Worm (Caenorhabditis elegans) whole organism, L2 larva: ENCODE measurements around the gene ctsa-4.1.
A peak's percentile ranks its signal among the peaks of the same experiment; 100 is the strongest.

Experiments
- C34F6.9 ChIP-seq: fragments of 150-350 bp; optimal IDR thresholded peaks from 2 replicates; lab custom pipeline; 2014; ENCODE audit warnings: missing biosample characterization, missing genetic modification characterization
- F13H6.1 ChIP-seq: sonication (generic microtip); optimal IDR thresholded peaks from 2 replicates; lab custom pipeline; 2016; ENCODE audit warnings: missing genetic modification characterization, missing compliant biosample characterization
- R02D3.7 ChIP-seq: fragments of 150-350 bp; optimal IDR thresholded peaks from 2 replicates; lab custom pipeline; 2014; ENCODE audit warnings: missing biosample characterization, missing genetic modification characterization
- Y55F3AM.14 ChIP-seq: fragments of 200-800 bp; sonication (Bioruptor generic); optimal IDR thresholded peaks from 2 replicates; lab custom pipeline; 2018; ENCODE audit warnings: mild to moderate bottlenecking, missing genetic modification characterization, missing compliant biosample characterization
- ZK546.5 ChIP-seq: sonication (generic microtip); optimal IDR thresholded peaks from 2 replicates; lab custom pipeline; 2017; ENCODE audit warnings: missing biosample characterization, missing genetic modification characterization
- alr-1 ChIP-seq: fragments of 150-350 bp; optimal IDR thresholded peaks from 2 replicates; lab custom pipeline; 2014; ENCODE audit warnings: missing biosample characterization, missing genetic modification characterization
- aly-2 ChIP-seq: fragments of 150-350 bp; optimal IDR thresholded peaks from 2 replicates; lab custom pipeline; 2014; ENCODE audit warnings: missing biosample characterization, missing genetic modification characterization
- ama-1 ChIP-seq: fragments of 150-350 bp; optimal IDR thresholded peaks from 2 replicates; lab custom pipeline; 2018; ENCODE audit warnings: inconsistent platforms
- blmp-1 ChIP-seq: sonication (generic microtip); optimal IDR thresholded peaks from 2 replicates; lab custom pipeline; 2017; ENCODE audit warnings: missing genetic modification characterization, mild to moderate bottlenecking, missing compliant biosample characterization, antibody characterized with exemption, moderate library complexity; ENCODE audit not compliant: insufficient read depth
- ceh-16 ChIP-seq: fragments of 150-350 bp; optimal IDR thresholded peaks from 2 replicates; lab custom pipeline; 2014; ENCODE audit warnings: missing biosample characterization, missing genetic modification characterization
- ceh-82 ChIP-seq: fragments of 150-350 bp; optimal IDR thresholded peaks from 2 replicates; lab custom pipeline; 2014; ENCODE audit warnings: missing biosample characterization, missing genetic modification characterization
- crh-2 ChIP-seq: sonication (generic microtip); optimal IDR thresholded peaks from 2 replicates; lab custom pipeline; 2017; ENCODE audit warnings: missing biosample characterization, missing genetic modification characterization
- dmd-4 ChIP-seq: sonication (generic microtip); optimal IDR thresholded peaks from 2 replicates; lab custom pipeline; 2017; ENCODE audit warnings: missing biosample characterization, missing genetic modification characterization
- egl-27 ChIP-seq: sonication (generic microtip); optimal IDR thresholded peaks from 3 replicates; lab custom pipeline; 2017; ENCODE audit warnings: missing biosample characterization, missing genetic modification reagents, missing genetic modification characterization
- elt-1 ChIP-seq: fragments of 150-350 bp; optimal IDR thresholded peaks from 2 replicates; lab custom pipeline; 2014; ENCODE audit warnings: missing biosample characterization, missing genetic modification characterization
- elt-3 ChIP-seq: sonication (generic microtip); optimal IDR thresholded peaks from 2 replicates; lab custom pipeline; 2017; ENCODE audit warnings: missing biosample characterization, missing genetic modification characterization
- fos-1 ChIP-seq: fragments of 150-350 bp; optimal IDR thresholded peaks from 2 replicates; lab custom pipeline; 2014; ENCODE audit warnings: missing biosample characterization, missing genetic modification characterization
- gmeb-1 ChIP-seq: fragments of 150-350 bp; optimal IDR thresholded peaks from 2 replicates; lab custom pipeline; 2014; ENCODE audit warnings: missing biosample characterization, missing genetic modification characterization
- lin-11 ChIP-seq: fragments of 150-350 bp; sonication (generic microtip); optimal IDR thresholded peaks from 2 replicates; lab custom pipeline; 2014; ENCODE audit warnings: missing biosample characterization, missing genetic modification characterization, inconsistent platforms, mixed read lengths
- lin-13 ChIP-seq: fragments of 150-350 bp; optimal IDR thresholded peaks from 2 replicates; lab custom pipeline; 2014; ENCODE audit warnings: missing biosample characterization, missing genetic modification reagents, missing genetic modification characterization
- lin-39 ChIP-seq: fragments of 150-350 bp; optimal IDR thresholded peaks from 2 replicates; lab custom pipeline; 2014; ENCODE audit warnings: missing biosample characterization, missing genetic modification reagents, missing genetic modification characterization
- lsy-2 ChIP-seq, 2 experiments: fragments of 150-350 bp in 1 of 2; sonication (generic microtip) in 1 of 2; optimal IDR thresholded peaks; 2 replicates each; lab custom pipeline; 2014 to 2017; ENCODE audit warnings: missing biosample characterization in 2 of 2, missing genetic modification characterization in 2 of 2
- mab-5 ChIP-seq: fragments of 150-350 bp; optimal IDR thresholded peaks from 2 replicates; lab custom pipeline; 2014; ENCODE audit warnings: missing biosample characterization, missing genetic modification characterization
- mbf-1 ChIP-seq: sonication (generic microtip); optimal IDR thresholded peaks from 2 replicates; lab custom pipeline; 2017; ENCODE audit warnings: missing biosample characterization, missing genetic modification characterization
- mdl-1 ChIP-seq, 2 experiments: fragments of 150-350 bp in 1 of 2; sonication (generic microtip) in 1 of 2; optimal IDR thresholded peaks; 2 replicates each; lab custom pipeline; 2017; ENCODE audit warnings: missing biosample characterization in 2 of 2, missing genetic modification characterization in 2 of 2
- nhr-10 ChIP-seq: sonication (generic microtip); optimal IDR thresholded peaks from 2 replicates; lab custom pipeline; 2017; ENCODE audit warnings: missing biosample characterization, missing genetic modification characterization
- nhr-11 ChIP-seq: fragments of 150-350 bp; optimal IDR thresholded peaks from 2 replicates; lab custom pipeline; 2014; ENCODE audit warnings: missing biosample characterization, missing genetic modification characterization
- nhr-12 ChIP-seq: fragments of 150-350 bp; optimal IDR thresholded peaks from 2 replicates; lab custom pipeline; 2014; ENCODE audit warnings: missing biosample characterization, missing genetic modification characterization
- nhr-129 ChIP-seq: fragments of 150-350 bp; optimal IDR thresholded peaks from 2 replicates; lab custom pipeline; 2014; ENCODE audit warnings: missing biosample characterization, missing genetic modification characterization
- nhr-21 ChIP-seq: fragments of 150-350 bp; optimal IDR thresholded peaks from 2 replicates; lab custom pipeline; 2014; ENCODE audit warnings: missing biosample characterization, missing genetic modification characterization
- nhr-23 ChIP-seq: fragments of 150-350 bp; optimal IDR thresholded peaks from 2 replicates; lab custom pipeline; 2014; ENCODE audit warnings: missing biosample characterization, missing genetic modification reagents, missing genetic modification characterization
- nhr-237 ChIP-seq: fragments of 150-350 bp; optimal IDR thresholded peaks from 2 replicates; lab custom pipeline; 2014; ENCODE audit warnings: missing biosample characterization, missing genetic modification characterization
- nhr-25 ChIP-seq: fragments of 150-350 bp; sonication (generic microtip); optimal IDR thresholded peaks from 3 replicates; lab custom pipeline; 2014; ENCODE audit warnings: missing biosample characterization, missing genetic modification characterization
- nhr-6 ChIP-seq: fragments of 150-350 bp; optimal IDR thresholded peaks from 2 replicates; lab custom pipeline; 2014; ENCODE audit warnings: missing biosample characterization, missing genetic modification characterization
- nhr-77 ChIP-seq: fragments of 150-350 bp; optimal IDR thresholded peaks from 2 replicates; lab custom pipeline; 2014; ENCODE audit warnings: missing biosample characterization, missing genetic modification characterization
- peb-1 ChIP-seq: fragments of 150-350 bp; optimal IDR thresholded peaks from 2 replicates; lab custom pipeline; 2014; ENCODE audit warnings: missing biosample characterization, missing genetic modification characterization
- sem-4 ChIP-seq: fragments of 150-350 bp; optimal IDR thresholded peaks from 2 replicates; lab custom pipeline; 2014; ENCODE audit warnings: missing biosample characterization, missing genetic modification reagents, missing genetic modification characterization
- skn-1 ChIP-seq: sonication (generic microtip); optimal IDR thresholded peaks from 2 replicates; lab custom pipeline; 2017; ENCODE audit warnings: missing biosample characterization, missing genetic modification characterization
- sma-3 ChIP-seq: sonication (generic microtip); optimal IDR thresholded peaks from 2 replicates; lab custom pipeline; 2016; ENCODE audit warnings: missing genetic modification reagents, missing genetic modification characterization, missing compliant biosample characterization
- sma-9 ChIP-seq, 2 experiments: fragments of 150-350 bp in 1 of 2; sonication (generic microtip) in 1 of 2; optimal IDR thresholded peaks; 2 replicates each; lab custom pipeline; 2014 to 2016; ENCODE audit warnings: missing genetic modification characterization in 2 of 2, mild to moderate bottlenecking in 1 of 2, missing biosample characterization in 1 of 2, missing compliant biosample characterization in 1 of 2, missing genetic modification reagents in 1 of 2, moderate library complexity in 1 of 2
- snpc-4 ChIP-seq: fragments of 150-350 bp; optimal IDR thresholded peaks from 2 replicates; lab custom pipeline; 2014; ENCODE audit warnings: missing biosample characterization, missing genetic modification characterization
- unc-39 ChIP-seq: fragments of 150-350 bp; optimal IDR thresholded peaks from 2 replicates; lab custom pipeline; 2014; ENCODE audit warnings: missing biosample characterization, missing genetic modification characterization
- unc-55 ChIP-seq: fragments of 150-350 bp; sonication (generic microtip); optimal IDR thresholded peaks from 3 replicates; lab custom pipeline; 2014; ENCODE audit warnings: missing biosample characterization, missing genetic modification reagents, missing genetic modification characterization
- unc-62 ChIP-seq: fragments of 150-350 bp; optimal IDR thresholded peaks from 2 replicates; lab custom pipeline; 2014; ENCODE audit warnings: missing biosample characterization, missing genetic modification reagents, missing genetic modification characterization
- zag-1 ChIP-seq: fragments of 150-350 bp; optimal IDR thresholded peaks from 2 replicates; lab custom pipeline; 2014; ENCODE audit warnings: missing biosample characterization, missing genetic modification characterization
- ztf-1 ChIP-seq: fragments of 200-800 bp; sonication (Bioruptor generic); conservative IDR thresholded peaks from 2 replicates; pipeline ENCODE4 v1.3.6; 2022; ENCODE audit warnings: missing genetic modification characterization, missing compliant biosample characterization
- ztf-11 ChIP-seq: sonication (generic microtip); optimal IDR thresholded peaks from 2 replicates; lab custom pipeline; 2017; ENCODE audit warnings: missing biosample characterization, missing genetic modification characterization
- ztf-4 ChIP-seq: fragments of 150-350 bp; optimal IDR thresholded peaks from 2 replicates; lab custom pipeline; 2014; ENCODE audit warnings: missing biosample characterization, missing genetic modification characterization

The ctsa-4.1 gene

DNA sequence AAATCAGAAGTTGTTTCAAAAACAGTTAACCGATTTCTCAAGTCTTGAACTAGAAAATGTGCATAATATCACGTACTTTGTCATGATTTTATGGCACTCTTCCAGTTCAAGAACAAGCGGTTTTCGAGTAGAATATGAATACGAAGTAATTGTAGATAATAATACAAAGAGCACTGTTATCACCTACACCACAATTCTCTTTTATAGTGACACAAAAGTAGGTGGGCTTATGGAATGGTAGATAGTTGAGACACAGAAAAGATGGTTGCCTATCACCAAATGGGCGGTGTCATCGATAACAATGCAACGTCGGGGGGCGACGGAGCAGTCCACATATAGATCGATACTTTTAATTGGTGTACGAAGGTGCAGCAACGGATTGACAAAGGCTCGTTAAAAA lies 38.1 kb upstream of the ctsa-4.1 start:
- TF ChIP-seq nhr-23 (tag; lab: Kevin White, UChicago) (no peak), crh-2 (tag; lab: Kevin White, UChicago) (peak; percentile 43), fos-1 (peak; percentile 95), skn-1 (tag; lab: Kevin White, UChicago) (peak; percentile 33), gmeb-1 (tag; lab: Kevin White, UChicago) (peak; percentile 43), sma-9 (GFP tag; optimal IDR thresholded peaks at IDR 0.05; lab: Kevin White, UChicago) (peak; percentile 17), sma-9 (tag; optimal IDR thresholded peaks at IDR 0.05; lab: Kevin White, UChicago) (no peak), nhr-77 (tag; lab: Kevin White, UChicago) (no peak), alr-1 (tag; lab: Kevin White, UChicago) (no peak)

- TF ChIP-seq sma-3 (GFP tag; lab: Kevin White, UChicago): peak; percentile 91
- TF ChIP-seq nhr-23 (tag; lab: Kevin White, UChicago): no peak
- peak; percentile 96 for TF ChIP-seq nhr-129 (tag; lab: Kevin White, UChicago)
- TF ChIP-seq lin-11 (tag; lab: Kevin White, UChicago): peak; percentile 89
- no peak for TF ChIP-seq peb-1
- no peak for TF ChIP-seq nhr-11 (tag; lab: Kevin White, UChicago)
- TF ChIP-seq unc-55 (GFP tag; lab: Kevin White, UChicago): peak; percentile 96
- TF ChIP-seq sma-9 (GFP tag; optimal IDR thresholded peaks at IDR 0.05; lab: Kevin White, UChicago): peak; percentile 92
- no peak for TF ChIP-seq sma-9 (tag; optimal IDR thresholded peaks at IDR 0.05; lab: Kevin White, UChicago)
- TF ChIP-seq gmeb-1 (tag; lab: Kevin White, UChicago): peak; percentile 90
- peak; percentile 78 for TF ChIP-seq Y55F3AM.14 (GFP tag; lab: Kevin White, UChicago)
- TF ChIP-seq ceh-16 (tag; lab: Kevin White, UChicago): peak; percentile 91
- TF ChIP-seq mab-5: peak; percentile 84
- TF ChIP-seq elt-3 (tag; lab: Kevin White, UChicago): no peak
- TF ChIP-seq skn-1 (tag; lab: Kevin White, UChicago): no peak
- TF ChIP-seq nhr-25: peak; percentile 92
- peak; percentile 93 for TF ChIP-seq lin-13 (GFP tag; lab: Kevin White, UChicago)
- peak; percentile 59 for TF ChIP-seq unc-62 (GFP tag; lab: Kevin White, UChicago)
- no peak for TF ChIP-seq mbf-1 (tag; lab: Kevin White, UChicago)
- TF ChIP-seq R02D3.7 (tag; lab: Kevin White, UChicago): peak; percentile 50
- peak; percentile 72 for TF ChIP-seq zag-1 (tag; lab: Kevin White, UChicago)
- TF ChIP-seq mdl-1 (tag; optimal IDR thresholded peaks at IDR 0.05; lab: Kevin White, UChicago): peak; percentile 18 to 91
- TF ChIP-seq nhr-77 (tag; lab: Kevin White, UChicago): peak; percentile 68
- peak; percentile 92 for TF ChIP-seq F13H6.1
- TF ChIP-seq blmp-1 (tag; lab: Kevin White, UChicago): peak; percentile 54
- TF ChIP-seq snpc-4 (tag; lab: Kevin White, UChicago): peak; percentile 88
- peak; percentile 26 for TF ChIP-seq ama-1 (lab: Kevin White, UChicago)
- TF ChIP-seq ztf-1 (GFP tag; lab: Robert Waterston, UW): no peak
- no peak for TF ChIP-seq unc-39 (tag; lab: Kevin White, UChicago)
- TF ChIP-seq nhr-12: no peak
- TF ChIP-seq lsy-2 (tag; optimal IDR thresholded peaks at IDR 0.05; lab: Kevin White, UChicago): peak; percentile 90 to 95
- peak; percentile 93 for TF ChIP-seq sem-4 (tag; lab: Kevin White, UChicago)
- TF ChIP-seq ztf-11 (tag; lab: Kevin White, UChicago): peak; percentile 61
- TF ChIP-seq alr-1 (tag; lab: Kevin White, UChicago): no peak
- peak; percentile 68 for TF ChIP-seq ceh-82 (tag; lab: Kevin White, UChicago)
- peak; percentile 98 for TF ChIP-seq C34F6.9 (tag; lab: Kevin White, UChicago)
- peak; percentile 85 for TF ChIP-seq egl-27 (tag; lab: Kevin White, UChicago)
- TF ChIP-seq ZK546.5 (tag; lab: Kevin White, UChicago): peak; percentile 27
- peak; percentile 96 for TF ChIP-seq fos-1
- TF ChIP-seq nhr-6 (tag; lab: Kevin White, UChicago): peak; percentile 85
- peak; percentile 97 for TF ChIP-seq crh-2 (tag; lab: Kevin White, UChicago)
- peak; percentile 20 for TF ChIP-seq nhr-237 (tag; lab: Kevin White, UChicago)
- no peak for TF ChIP-seq lin-39 (tag; lab: Kevin White, UChicago)
- TF ChIP-seq dmd-4 (tag; lab: Kevin White, UChicago): no peak
- TF ChIP-seq elt-1 (tag; lab: Kevin White, UChicago): no peak
- TF ChIP-seq nhr-21: peak; percentile 87
- TF ChIP-seq aly-2 (tag; lab: Kevin White, UChicago): no peak
- TF ChIP-seq ztf-4: peak; percentile 90
- TF ChIP-seq nhr-10 (tag; lab: Kevin White, UChicago): peak; percentile 78
Observed at ce11 chrII:6331222-6331830, 35.5 kb upstream of the ctsa-4.1 start, which contains the start of gene set-4. Gene set-4 (minus strand): TSS chrII:6331341.
